Worm (Caenorhabditis elegans) whole organism, young adult: ENCODE data around the gene pro-1.
A peak's percentile ranks its signal among the peaks of the same experiment; 100 is the strongest.

ENCODE experiments used
- F23B12.7 ChIP-seq: sonication (generic microtip); optimal IDR thresholded peaks from 2 replicates; lab custom pipeline; 2017; ENCODE audit warnings: missing genetic modification characterization, mild to moderate bottlenecking, missing compliant biosample characterization, antibody characterized with exemption, moderate library complexity; ENCODE audit not compliant: insufficient read depth
- F49E8.2 ChIP-seq: sonication (generic microtip); optimal IDR thresholded peaks from 3 replicates; lab custom pipeline; 2017; ENCODE audit warnings: missing genetic modification characterization, mild to moderate bottlenecking, missing compliant biosample characterization, antibody characterized with exemption, moderate library complexity; ENCODE audit not compliant: insufficient read depth
- F52B5.7 ChIP-seq: sonication (generic microtip); optimal IDR thresholded peaks from 2 replicates; lab custom pipeline; 2016; ENCODE audit warnings: mild to moderate bottlenecking, missing genetic modification characterization, missing compliant biosample characterization
- F55B11.4 ChIP-seq: sonication (generic microtip); optimal IDR thresholded peaks from 2 replicates; lab custom pipeline; 2016; ENCODE audit warnings: missing compliant biosample characterization, missing genetic modification characterization, borderline replicate concordance; ENCODE audit not compliant: insufficient read depth
- T26A5.8 ChIP-seq: sonication (generic microtip); optimal IDR thresholded peaks from 2 replicates; lab custom pipeline; 2016; ENCODE audit warnings: missing genetic modification characterization, missing compliant biosample characterization
- Y53G8AR.9 ChIP-seq: fragments of 200-800 bp; sonication (Bioruptor generic); conservative IDR thresholded peaks from 2 replicates; pipeline ENCODE4 v1.3.6; 2022; ENCODE audit warnings: missing genetic modification reagents, missing genetic modification characterization, missing compliant biosample characterization
- Y56A3A.18 ChIP-seq: fragments of 200-800 bp; sonication (Bioruptor generic); IDR thresholded peaks from 2 replicates; pipeline ENCODE4 v1.3.6; 2022; ENCODE audit warnings: missing genetic modification reagents, missing genetic modification characterization, missing compliant biosample characterization
- Y79H2A.3 ChIP-seq: fragments of 200-800 bp; sonication (Bioruptor generic); conservative IDR thresholded peaks from 2 replicates; pipeline ENCODE4 v1.3.6; 2022; ENCODE audit warnings: missing genetic modification reagents, missing genetic modification characterization, missing compliant biosample characterization
- Y95B8A.8 ChIP-seq: fragments of 200-800 bp; sonication (Bioruptor generic); IDR thresholded peaks from 2 replicates; pipeline ENCODE4 v1.3.6; 2022; ENCODE audit warnings: missing genetic modification reagents, missing genetic modification characterization, missing compliant biosample characterization
- ZK185.1 ChIP-seq: sonication (generic microtip); optimal IDR thresholded peaks from 2 replicates; lab custom pipeline; 2016; ENCODE audit warnings: mild to moderate bottlenecking, missing genetic modification characterization, missing compliant biosample characterization; ENCODE audit not compliant: poor library complexity, severe bottlenecking
- akir-1 ChIP-seq: fragments of 200-800 bp; sonication (Bioruptor generic); optimal IDR thresholded peaks from 2 replicates; lab custom pipeline; 2018; ENCODE audit warnings: mild to moderate bottlenecking, missing genetic modification characterization, moderate library complexity, missing compliant biosample characterization
- aptf-2 ChIP-seq: fragments of 200-800 bp; sonication (Bioruptor generic); conservative IDR thresholded peaks from 2 replicates; pipeline ENCODE4 v1.3.6; 2022; ENCODE audit warnings: missing genetic modification reagents, missing genetic modification characterization, missing compliant biosample characterization
- attf-6 ChIP-seq: fragments of 200-800 bp; sonication (Bioruptor generic); IDR thresholded peaks from 2 replicates; pipeline ENCODE4 v1.3.6; 2022; ENCODE audit warnings: missing genetic modification reagents, missing genetic modification characterization, missing compliant biosample characterization
- bed-2 ChIP-seq: fragments of 200-800 bp; sonication (Bioruptor generic); IDR thresholded peaks from 2 replicates; pipeline ENCODE4 v1.3.6; 2022; ENCODE audit warnings: missing genetic modification reagents, missing genetic modification characterization, missing compliant biosample characterization
- ccch-3 ChIP-seq: fragments of 200-800 bp; sonication (Bioruptor generic); optimal IDR thresholded peaks from 2 replicates; lab custom pipeline; 2018; ENCODE audit warnings: mild to moderate bottlenecking, missing genetic modification characterization, missing compliant biosample characterization
- ceh-27 ChIP-seq: fragments of 200-800 bp; sonication (Bioruptor generic); optimal IDR thresholded peaks from 2 replicates; lab custom pipeline; 2018; ENCODE audit warnings: mild to moderate bottlenecking, missing genetic modification characterization, moderate library complexity, missing compliant biosample characterization
- ceh-40 ChIP-seq: fragments of 200-800 bp; sonication (Bioruptor generic); IDR thresholded peaks from 2 replicates; pipeline ENCODE4 v1.3.6; 2022; ENCODE audit warnings: missing genetic modification characterization, missing compliant biosample characterization
- ceh-79 ChIP-seq: sonication (generic microtip); optimal IDR thresholded peaks from 2 replicates; lab custom pipeline; 2017; ENCODE audit warnings: mild to moderate bottlenecking, missing genetic modification characterization, missing compliant biosample characterization
- die-1 ChIP-seq: sonication (generic microtip); optimal IDR thresholded peaks from 2 replicates; lab custom pipeline; 2016; ENCODE audit warnings: missing genotype, mild to moderate bottlenecking, missing genetic modification characterization, missing compliant biosample characterization
- egl-18 ChIP-seq: fragments of 200-800 bp; sonication (Bioruptor generic); IDR thresholded peaks from 2 replicates; pipeline ENCODE4 v1.3.6; 2022; ENCODE audit warnings: missing genetic modification reagents, missing genetic modification characterization, missing compliant biosample characterization
- egl-44 ChIP-seq: fragments of 200-800 bp; sonication (Bioruptor generic); IDR thresholded peaks from 2 replicates; pipeline ENCODE4 v1.3.6; 2022; ENCODE audit warnings: missing genetic modification reagents, missing genetic modification characterization, missing compliant biosample characterization
- fkh-3 ChIP-seq: sonication (generic microtip); optimal IDR thresholded peaks from 2 replicates; lab custom pipeline; 2016; ENCODE audit warnings: mild to moderate bottlenecking, missing genetic modification characterization, missing compliant biosample characterization
- gei-17 ChIP-seq: fragments of 200-800 bp; sonication (Bioruptor generic); optimal IDR thresholded peaks from 2 replicates; lab custom pipeline; 2018; ENCODE audit warnings: mild to moderate bottlenecking, missing genetic modification characterization, missing compliant biosample characterization
- hlh-26 ChIP-seq: fragments of 200-800 bp; sonication (Bioruptor generic); conservative IDR thresholded peaks from 2 replicates; pipeline ENCODE4 v1.3.6; 2022; ENCODE audit warnings: missing genetic modification reagents, missing genetic modification characterization, missing compliant biosample characterization
- hmg-20 ChIP-seq: fragments of 200-800 bp; sonication (Bioruptor generic); IDR thresholded peaks from 2 replicates; pipeline ENCODE4 v1.3.6; 2022; ENCODE audit warnings: missing genetic modification reagents, missing genetic modification characterization, missing compliant biosample characterization
- lag-1 ChIP-seq: fragments of 200-800 bp; sonication (Bioruptor generic); IDR thresholded peaks from 2 replicates; pipeline ENCODE4 v1.3.6; 2022; ENCODE audit warnings: missing genetic modification reagents, missing genetic modification characterization, missing compliant biosample characterization
- lin-35 ChIP-seq, 3 experiments: fragments of 150-350 bp in 2 of 3; sonication (generic microtip) in 1 of 3; optimal IDR thresholded peaks; 2 replicates each; lab custom pipeline; 2014 to 2018; ENCODE audit warnings: missing biosample characterization in 3 of 3, missing genetic modification characterization in 3 of 3, missing genetic modification reagents in 3 of 3
- lir-1 ChIP-seq: fragments of 200-800 bp; sonication (Bioruptor generic); conservative IDR thresholded peaks from 2 replicates; pipeline ENCODE4 v1.3.6; 2022; ENCODE audit warnings: missing genetic modification reagents, missing genetic modification characterization, missing compliant biosample characterization
- madf-3 ChIP-seq: fragments of 200-800 bp; sonication (Bioruptor generic); IDR thresholded peaks from 2 replicates; pipeline ENCODE4 v1.3.6; 2022; ENCODE audit warnings: missing genetic modification reagents, missing genetic modification characterization, missing compliant biosample characterization
- madf-6 ChIP-seq: fragments of 200-800 bp; sonication (Bioruptor generic); IDR thresholded peaks from 2 replicates; pipeline ENCODE4 v1.3.6; 2022; ENCODE audit warnings: missing genetic modification reagents, missing genetic modification characterization, missing compliant biosample characterization
- nhr-120 ChIP-seq: fragments of 200-800 bp; sonication (Bioruptor generic); IDR thresholded peaks from 2 replicates; pipeline ENCODE4 v1.3.6; 2022; ENCODE audit warnings: missing genetic modification characterization, missing compliant biosample characterization
- nhr-179 ChIP-seq: sonication (generic microtip); optimal IDR thresholded peaks from 2 replicates; lab custom pipeline; 2016; ENCODE audit warnings: mild to moderate bottlenecking, missing genetic modification characterization, missing compliant biosample characterization
- nhr-80 ChIP-seq: sonication (generic microtip); optimal IDR thresholded peaks from 2 replicates; lab custom pipeline; 2016; ENCODE audit warnings: missing genetic modification characterization, missing compliant biosample characterization
- nhr-90 ChIP-seq: sonication (generic microtip); optimal IDR thresholded peaks from 2 replicates; lab custom pipeline; 2016; ENCODE audit warnings: missing genotype, mild to moderate bottlenecking, missing genetic modification characterization, missing compliant biosample characterization
- rcor-1 ChIP-seq: fragments of 200-800 bp; sonication (Bioruptor generic); IDR thresholded peaks from 2 replicates; pipeline ENCODE4 v1.3.6; 2022; ENCODE audit warnings: missing genetic modification reagents, missing genetic modification characterization, missing compliant biosample characterization
- rec-8 ChIP-seq, 2 experiments: sonication (generic microtip); optimal IDR thresholded peaks; 2 replicates each; lab custom pipeline; 2016; ENCODE audit warnings: mild to moderate bottlenecking in 2 of 2, missing genetic modification characterization in 2 of 2, missing genetic modification reagents in 2 of 2, missing genotype in 2 of 2, missing biosample characterization in 1 of 2, missing compliant biosample characterization in 1 of 2, moderate library complexity in 1 of 2
- rpc-1 ChIP-seq, 2 experiments: fragments of 150-350 bp in 1 of 2; sonication (generic microtip) in 1 of 2; optimal IDR thresholded peaks; 2 replicates each; lab custom pipeline; 2014 to 2018; ENCODE audit warnings: missing biosample characterization in 1 of 2, missing genetic modification characterization in 1 of 2, missing genetic modification reagents in 1 of 2, missing genotype in 1 of 2
- snpc-1.1 ChIP-seq: sonication (generic microtip); optimal IDR thresholded peaks from 2 replicates; lab custom pipeline; 2017; ENCODE audit warnings: missing genetic modification characterization, mild to moderate bottlenecking, missing compliant biosample characterization, antibody characterized with exemption, moderate library complexity, missing genotype, missing genetic modification reagents; ENCODE audit not compliant: insufficient read depth
- snpc-1.3 ChIP-seq: sonication (generic microtip); optimal IDR thresholded peaks from 2 replicates; lab custom pipeline; 2017; ENCODE audit warnings: missing genetic modification characterization, mild to moderate bottlenecking, missing compliant biosample characterization, antibody characterized with exemption, moderate library complexity, missing genotype, missing genetic modification reagents; ENCODE audit not compliant: insufficient read depth
- sptf-2 ChIP-seq: fragments of 200-800 bp; sonication (Bioruptor generic); optimal IDR thresholded peaks from 2 replicates; lab custom pipeline; 2018; ENCODE audit warnings: mild to moderate bottlenecking, missing genetic modification characterization, missing compliant biosample characterization
- tbx-9 ChIP-seq: sonication (generic microtip); optimal IDR thresholded peaks from 2 replicates; lab custom pipeline; 2016; ENCODE audit warnings: borderline replicate concordance, missing genetic modification characterization, inconsistent platforms, missing compliant biosample characterization
- unc-130 ChIP-seq: sonication (generic microtip); optimal IDR thresholded peaks from 2 replicates; lab custom pipeline; 2016; ENCODE audit warnings: missing genetic modification reagents, missing genetic modification characterization, missing compliant biosample characterization
- zfh-2 ChIP-seq: fragments of 200-800 bp; sonication (Bioruptor generic); conservative IDR thresholded peaks from 2 replicates; pipeline ENCODE4 v1.3.6; 2022; ENCODE audit warnings: missing genetic modification reagents, missing genetic modification characterization, missing compliant biosample characterization
- zim-3 ChIP-seq: sonication (generic microtip); optimal IDR thresholded peaks from 2 replicates; lab custom pipeline; 2017; ENCODE audit warnings: mild to moderate bottlenecking, missing genetic modification characterization, moderate library complexity, missing compliant biosample characterization
- ztf-25 ChIP-seq: fragments of 200-800 bp; sonication (Bioruptor generic); IDR thresholded peaks from 2 replicates; pipeline ENCODE4 v1.3.6; 2022; ENCODE audit warnings: missing genetic modification reagents, missing genetic modification characterization, missing compliant biosample characterization
- ztf-6 ChIP-seq: fragments of 200-800 bp; sonication (Bioruptor generic); IDR thresholded peaks from 2 replicates; pipeline ENCODE4 v1.3.6; 2022; ENCODE audit warnings: missing genetic modification reagents, missing genetic modification characterization, missing compliant biosample characterization

Gene pro-1

ce11 chrII:10502491-10503063, 39.2 kb downstream of the pro-1 start, which contains the start of gene myrf-1 (continued):
- TF ChIP-seq ceh-27 (peak; percentile 74), attf-6 (GFP tag; lab: Robert Waterston, UW) (no peak), die-1 (tag; lab: Kevin White, UChicago) (peak; percentile 62), akir-1 (GFP tag; lab: Kevin White, UChicago) (peak; percentile 21), F23B12.7 (tag; lab: Kevin White, UChicago) (peak; percentile 12), lir-1 (GFP tag; lab: Robert Waterston, UW) (no peak), madf-3 (GFP tag; lab: Robert Waterston, UW) (no peak; the same call in 1 of the 2 replicates), rcor-1 (GFP tag; lab: Robert Waterston, UW) (0 out of 2 replicates have a peak, but pooled peaks have one; percentile 47), nhr-80 (tag; lab: Kevin White, UChicago) (peak; percentile 91), rpc-1 (optimal IDR thresholded peaks at IDR 0.05; lab: Kevin White, UChicago) (no peak), rpc-1 (tag; optimal IDR thresholded peaks at IDR 0.05; lab: Kevin White, UChicago) (no peak), egl-18 (no peak), lin-35 (GFP tag; optimal IDR thresholded peaks at IDR 0.05; lab: Kevin White, UChicago) (peak in 1 of 3 experiments; percentile 22), ceh-79 (tag; lab: Kevin White, UChicago) (no peak), Y95B8A.8 (GFP tag; lab: Robert Waterston, UW) (no peak), Y53G8AR.9 (GFP tag; lab: Robert Waterston, UW) (no peak), ztf-25 (GFP tag; lab: Robert Waterston, UW) (no peak), zfh-2 (GFP tag; lab: Robert Waterston, UW) (peak; percentile 100), hlh-26 (GFP tag; lab: Robert Waterston, UW) (no peak), aptf-2 (GFP tag; lab: Robert Waterston, UW) (no peak), nhr-120 (GFP tag; lab: Robert Waterston, UW) (no peak), ceh-40 (no peak), madf-6 (GFP tag; lab: Robert Waterston, UW) (peak; percentile 12; the same call in 1 of the 2 replicates), F52B5.7 (tag; lab: Kevin White, UChicago) (no peak), unc-130 (GFP tag; lab: Kevin White, UChicago) (no peak), snpc-1.1 (tag; lab: Kevin White, UChicago) (no peak), lag-1 (no peak), fkh-3 (tag; lab: Kevin White, UChicago) (no peak), zim-3 (tag; lab: Kevin White, UChicago) (no peak), nhr-90 (tag; lab: Kevin White, UChicago) (peak; percentile 18), Y56A3A.18 (GFP tag; lab: Robert Waterston, UW) (no peak), T26A5.8 (tag; lab: Kevin White, UChicago) (no peak), egl-44 (GFP tag; lab: Robert Waterston, UW) (no peak; the same call in 1 of the 2 replicates), hmg-20 (GFP tag; lab: Robert Waterston, UW) (peak; percentile 40), F55B11.4 (no peak), F49E8.2 (no peak), sptf-2 (GFP tag; lab: Kevin White, UChicago) (peak; percentile 71), ztf-6 (GFP tag; lab: Robert Waterston, UW) (no peak), snpc-1.3 (tag; lab: Kevin White, UChicago) (no peak), ccch-3 (GFP tag; lab: Kevin White, UChicago) (no peak), ZK185.1 (tag; lab: Kevin White, UChicago) (peak; percentile 39), Y79H2A.3 (GFP tag; lab: Robert Waterston, UW) (no peak), bed-2 (0 out of 2 replicates have a peak, but pooled peaks have one; percentile 9), gei-17 (peak; percentile 12), rec-8 (tag; optimal IDR thresholded peaks at IDR 0.05; lab: Kevin White, UChicago) (no peak), nhr-179 (tag; lab: Kevin White, UChicago) (no peak), tbx-9 (tag; lab: Kevin White, UChicago) (no peak)
